Worm (Caenorhabditis elegans): ENCODE data around the gene Y5H2A.1.

ce11 chrV:2230912-2231311 is 40.7 kb downstream of the Y5H2A.1 start, which contains the start of gene nhr-134:
- TF ChIP-seq nhr-76 (tag; optimal IDR thresholded peaks at IDR 0.05) (no peak), unc-62 (GFP tag; optimal IDR thresholded peaks at IDR 0.05) (no peak), unc-39 (tag; optimal IDR thresholded peaks at IDR 0.05) (no peak), drap-1 (GFP tag; optimal IDR thresholded peaks at IDR 0.05) (no peak), nhr-237 (tag; optimal IDR thresholded peaks at IDR 0.05) (no peak)
